Worm (Caenorhabditis elegans): ENCODE data around the gene odr-3.

DNA sequence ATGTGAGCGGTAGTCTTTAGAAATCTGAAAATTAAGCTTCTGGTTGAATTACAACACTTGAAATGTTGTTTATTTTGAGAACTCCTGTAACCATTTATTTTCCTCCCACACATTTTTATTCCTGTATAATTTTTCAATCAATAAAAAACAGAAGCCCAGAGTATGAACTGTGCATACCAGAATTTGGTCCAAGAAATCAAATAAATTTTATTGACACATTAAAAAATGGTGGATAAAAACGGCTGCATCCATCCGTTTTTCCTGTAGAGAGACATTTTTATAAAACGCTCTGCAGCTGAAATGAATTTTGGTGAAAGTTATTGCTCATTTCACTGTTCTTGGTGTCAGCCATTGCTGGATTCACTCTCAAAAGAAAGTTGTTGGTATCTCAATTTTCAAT lies 47.9 kb upstream of the odr-3 start, which contains the start of gene C26E1.1:
- no peak for TF ChIP-seq dao-5 (tag; optimal IDR thresholded peaks at IDR 0.05)
- no peak for TF ChIP-seq W03F9.2 (tag; optimal IDR thresholded peaks at IDR 0.05)

Data from whole organism, L4/young adult.